Worm (Caenorhabditis elegans) whole organism, L4 larva: Measurements from ENCODE around the gene jbts-14.

Experiments
- aha-1 ChIP-seq: fragments of 150-350 bp; peaks from one replicate; lab custom pipeline; 2014; ENCODE audit warnings: missing biosample characterization, missing genetic modification characterization
- ceh-82 ChIP-seq: sonication (generic microtip); optimal IDR thresholded peaks from 2 replicates; lab custom pipeline; 2017; ENCODE audit warnings: missing biosample characterization, missing genetic modification characterization
- dmd-8 ChIP-seq: fragments of 200-800 bp; sonication (Bioruptor generic); IDR thresholded peaks from 2 replicates; pipeline ENCODE4 v1.3.6; 2022; ENCODE audit warnings: missing genetic modification characterization, missing compliant biosample characterization
- dve-1 ChIP-seq: sonication (generic microtip); optimal IDR thresholded peaks from 2 replicates; lab custom pipeline; 2017; ENCODE audit warnings: antibody characterized with exemption, mild to moderate bottlenecking, missing genetic modification characterization, missing compliant biosample characterization; ENCODE audit not compliant: insufficient read depth
- fos-1 ChIP-seq: fragments of 150-350 bp; optimal IDR thresholded peaks from 2 replicates; lab custom pipeline; 2014; ENCODE audit warnings: missing biosample characterization, missing genetic modification characterization
- mdl-1 ChIP-seq, 2 experiments: fragments of 150-350 bp in 1 of 2; sonication (generic microtip) in 1 of 2; optimal IDR thresholded peaks; 2 replicates each; lab custom pipeline; 2014 to 2017; ENCODE audit warnings: missing biosample characterization in 2 of 2, missing genetic modification characterization in 2 of 2
- mep-1 ChIP-seq: fragments of 150-350 bp; sonication (generic microtip); optimal IDR thresholded peaks from 3 replicates; lab custom pipeline; 2014; ENCODE audit warnings: missing biosample characterization, missing genetic modification characterization
- nhr-77 ChIP-seq: fragments of 150-350 bp; optimal IDR thresholded peaks from 2 replicates; lab custom pipeline; 2014; ENCODE audit warnings: missing biosample characterization, missing genetic modification characterization
- ztf-11 ChIP-seq: fragments of 150-350 bp; optimal IDR thresholded peaks from 2 replicates; lab custom pipeline; 2014; ENCODE audit warnings: missing biosample characterization, missing genetic modification characterization

ce11 chrX:8752546-8752945, 48.4 kb downstream of the jbts-14 start:
- TF ChIP-seq dmd-8 (GFP tag; lab: Robert Waterston, UW) (no peak), ceh-82 (tag; lab: Kevin White, UChicago) (no peak), dve-1 (tag; lab: Kevin White, UChicago) (peak; percentile 54), ztf-11 (tag; lab: Kevin White, UChicago) (no peak), nhr-77 (no peak), mdl-1 (tag; optimal IDR thresholded peaks at IDR 0.05; lab: Kevin White, UChicago) (peak; percentile 80 to 81), mep-1 (tag; lab: Kevin White, UChicago) (no peak), fos-1 (tag; lab: Kevin White, UChicago) (no peak), aha-1 (tag; lab: Kevin White, UChicago) (no peak)
